Fruit fly (Drosophila melanogaster) whole organism, adult: ENCODE measurements around the gene CG43658.

ENCODE experiments used
- CG11617 ChIP-seq: fragments of 200-800 bp; sonication (Bioruptor generic); optimal IDR thresholded peaks from 2 replicates; lab custom pipeline; 2017; ENCODE audit warnings: mild to moderate bottlenecking, missing biosample characterization, missing genetic modification reagents, missing genetic modification characterization
- CG14711 ChIP-seq: fragments of 200-800 bp; sonication (Bioruptor generic); optimal IDR thresholded peaks from 2 replicates; lab custom pipeline; 2018; ENCODE audit warnings: missing biosample characterization, mild to moderate bottlenecking, missing genetic modification characterization, moderate library complexity
- CG7045 ChIP-seq: fragments of 200-800 bp; sonication (Bioruptor generic); optimal IDR thresholded peaks from 2 replicates; lab custom pipeline; 2017; ENCODE audit warnings: missing biosample characterization, mild to moderate bottlenecking, missing genetic modification characterization
- Hr96 ChIP-seq: fragments of 200-800 bp; sonication (Bioruptor generic); optimal IDR thresholded peaks from 2 replicates; lab custom pipeline; 2016; ENCODE audit warnings: missing biosample characterization, missing genetic modification characterization
- Mnt ChIP-seq: fragments of 200-800 bp; sonication (Bioruptor generic); optimal IDR thresholded peaks from 2 replicates; lab custom pipeline; 2016; ENCODE audit warnings: missing biosample characterization, mild to moderate bottlenecking, missing genetic modification characterization
- bab1 ChIP-seq: fragments of 200-800 bp; sonication (Bioruptor generic); optimal IDR thresholded peaks from 3 replicates; lab custom pipeline; 2019; ENCODE audit warnings: missing biosample characterization, mild to moderate bottlenecking, missing genetic modification characterization, moderate library complexity
- cic ChIP-seq: fragments of 200-800 bp; sonication (Bioruptor generic); optimal IDR thresholded peaks from 2 replicates; lab custom pipeline; 2017; ENCODE audit warnings: missing biosample characterization, mild to moderate bottlenecking, missing genetic modification characterization, moderate library complexity
- pad ChIP-seq: fragments of 200-800 bp; sonication (Bioruptor generic); optimal IDR thresholded peaks from 3 replicates; lab custom pipeline; 2017; ENCODE audit warnings: missing biosample characterization, missing genetic modification characterization, mild to moderate bottlenecking, moderate library complexity, missing genetic modification reagents
- tj ChIP-seq: fragments of 200-800 bp; sonication (Bioruptor generic); optimal IDR thresholded peaks from 3 replicates; lab custom pipeline; 2017; ENCODE audit warnings: missing biosample characterization, mild to moderate bottlenecking, missing genetic modification characterization, moderate library complexity

- TF ChIP-seq CG7045 (no peak), CG11617 (GFP tag; lab: Kevin White, UChicago) (no peak), cic (no peak), pad (no peak), Hr96 (GFP tag; lab: Kevin White, UChicago) (no peak), tj (GFP tag; lab: Kevin White, UChicago) (no peak), bab1 (no peak), CG14711 (tag; lab: Kevin White, UChicago) (no peak), Mnt (GFP tag; lab: Kevin White, UChicago) (no peak)
Measured at dm6 chrX:17537276-17537675, 23.7 kb downstream of the CG43658 start.
